Fruit fly (Drosophila melanogaster): ENCODE measurements around the gene Naa15-16.
A peak's percentile ranks its signal among the peaks of the same experiment; 100 is the strongest.

The Naa15-16 gene

dm6 chrX:19505334-19506185 is 25.8 kb downstream of the Naa15-16 start:
- TF ChIP-seq CG11617 (GFP tag; optimal IDR thresholded peaks at IDR 0.05) (peak; percentile 37), tj (GFP tag; optimal IDR thresholded peaks at IDR 0.05) (peak; percentile 80), cic (GFP tag; optimal IDR thresholded peaks at IDR 0.05) (no peak), cnc (optimal IDR thresholded peaks at IDR 0.05) (no peak), Hr96 (GFP tag; optimal IDR thresholded peaks at IDR 0.05) (peak; percentile 46), CG7101 (tag; optimal IDR thresholded peaks at IDR 0.05) (peak; percentile 49), bab1 (GFP tag; optimal IDR thresholded peaks at IDR 0.05) (peak; percentile 57), Crg-1 (GFP tag; optimal IDR thresholded peaks at IDR 0.05) (no peak), CG12768 (GFP tag; optimal IDR thresholded peaks at IDR 0.05) (peak; percentile 42), CG14711 (tag; optimal IDR thresholded peaks at IDR 0.05) (peak; percentile 93), ovo (GFP tag; optimal IDR thresholded peaks at IDR 0.05) (peak; percentile 92), pad (GFP tag; optimal IDR thresholded peaks at IDR 0.05) (no peak), Mnt (GFP tag; optimal IDR thresholded peaks at IDR 0.05) (peak; percentile 76)

DNA sequence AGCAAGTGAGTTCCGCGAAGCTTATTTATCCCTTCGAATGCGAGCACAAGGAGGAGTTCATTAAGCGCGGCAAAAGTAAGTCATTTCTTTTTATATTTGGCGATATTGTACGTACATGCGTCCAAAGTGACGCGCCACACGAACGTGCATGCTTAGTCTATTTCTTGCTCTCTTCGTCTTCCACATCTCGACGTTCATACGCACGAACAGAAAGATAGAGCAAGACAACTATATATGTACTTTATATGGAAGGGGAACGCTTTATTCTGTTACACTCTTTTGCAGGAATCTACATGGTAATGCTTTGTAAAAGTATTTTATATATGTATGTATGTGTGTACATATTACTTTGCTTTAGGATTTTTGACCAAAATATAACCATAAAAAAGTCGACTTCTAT is 30.4 kb downstream of the Naa15-16 start:
- TF ChIP-seq CG7101 (tag; optimal IDR thresholded peaks at IDR 0.05) (no peak), pad (GFP tag; optimal IDR thresholded peaks at IDR 0.05) (peak; percentile 77), Hr96 (GFP tag; optimal IDR thresholded peaks at IDR 0.05) (no peak)

- TF ChIP-seq Mnt (GFP tag; optimal IDR thresholded peaks at IDR 0.05): no peak
- TF ChIP-seq pad (GFP tag; optimal IDR thresholded peaks at IDR 0.05): no peak
- TF ChIP-seq Clk (GFP tag; optimal IDR thresholded peaks at IDR 0.05): no peak
- TF ChIP-seq toe (GFP tag; optimal IDR thresholded peaks at IDR 0.05): no peak
- no peak for TF ChIP-seq cnc (optimal IDR thresholded peaks at IDR 0.05)
- TF ChIP-seq CG5204 (GFP tag; optimal IDR thresholded peaks at IDR 0.05): no peak
- TF ChIP-seq kay (GFP tag; ENCODE audit: borderline replicate concordance): no peak
- TF ChIP-seq CG11617 (GFP tag; optimal IDR thresholded peaks at IDR 0.05): no peak
- no peak for TF ChIP-seq CG33017 (tag; optimal IDR thresholded peaks at IDR 0.05)
- TF ChIP-seq bab1 (GFP tag; optimal IDR thresholded peaks at IDR 0.05): no peak
- no peak for TF ChIP-seq Hr96 (GFP tag; optimal IDR thresholded peaks at IDR 0.05)
- TF ChIP-seq CG14711 (tag; optimal IDR thresholded peaks at IDR 0.05): no peak
Observed at dm6 chrX:19520376-19520775, 40.6 kb downstream of the Naa15-16 start.

DNA sequence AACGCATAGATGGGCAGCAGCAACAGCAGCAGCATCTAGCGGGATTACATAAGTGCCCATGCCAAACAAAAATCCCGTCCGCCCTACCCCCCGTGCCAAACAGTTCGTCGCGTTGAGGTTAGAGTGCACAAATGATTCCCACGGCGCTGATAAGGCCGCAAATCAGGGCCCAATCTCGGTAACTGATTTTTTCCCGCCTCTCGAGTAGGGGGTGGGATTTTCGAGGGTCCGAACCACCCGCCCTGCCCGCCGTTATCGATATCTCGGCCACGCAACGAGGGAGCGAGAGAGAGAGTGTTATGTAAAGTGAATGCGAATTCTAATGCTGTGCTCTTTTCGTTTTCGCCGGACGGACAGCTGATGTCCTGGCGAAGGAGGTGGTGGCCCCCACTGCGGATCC is 41.1 kb downstream of the Naa15-16 start:
- peak; percentile 3 for TF ChIP-seq Crg-1 (GFP tag; optimal IDR thresholded peaks at IDR 0.05)
- no peak for TF ChIP-seq CG7045 (GFP tag; optimal IDR thresholded peaks at IDR 0.05)
- no peak for TF ChIP-seq CG33017 (tag; optimal IDR thresholded peaks at IDR 0.05)
- TF ChIP-seq Hr96 (GFP tag; optimal IDR thresholded peaks at IDR 0.05): no peak
- TF ChIP-seq CG11617 (GFP tag; optimal IDR thresholded peaks at IDR 0.05): no peak
- TF ChIP-seq toe (GFP tag; optimal IDR thresholded peaks at IDR 0.05): no peak
- no peak for TF ChIP-seq kay (GFP tag; ENCODE audit: borderline replicate concordance)
- TF ChIP-seq tj (GFP tag; optimal IDR thresholded peaks at IDR 0.05): no peak
- no peak for TF ChIP-seq Clk (GFP tag; optimal IDR thresholded peaks at IDR 0.05)
- TF ChIP-seq CG12768 (GFP tag; optimal IDR thresholded peaks at IDR 0.05): no peak
- TF ChIP-seq cic (GFP tag; optimal IDR thresholded peaks at IDR 0.05): peak; percentile 16
- no peak for TF ChIP-seq ovo (GFP tag; optimal IDR thresholded peaks at IDR 0.05)
- no peak for TF ChIP-seq CG5204 (GFP tag; optimal IDR thresholded peaks at IDR 0.05)
- TF ChIP-seq Mnt (GFP tag; optimal IDR thresholded peaks at IDR 0.05): peak; percentile 39

DNA sequence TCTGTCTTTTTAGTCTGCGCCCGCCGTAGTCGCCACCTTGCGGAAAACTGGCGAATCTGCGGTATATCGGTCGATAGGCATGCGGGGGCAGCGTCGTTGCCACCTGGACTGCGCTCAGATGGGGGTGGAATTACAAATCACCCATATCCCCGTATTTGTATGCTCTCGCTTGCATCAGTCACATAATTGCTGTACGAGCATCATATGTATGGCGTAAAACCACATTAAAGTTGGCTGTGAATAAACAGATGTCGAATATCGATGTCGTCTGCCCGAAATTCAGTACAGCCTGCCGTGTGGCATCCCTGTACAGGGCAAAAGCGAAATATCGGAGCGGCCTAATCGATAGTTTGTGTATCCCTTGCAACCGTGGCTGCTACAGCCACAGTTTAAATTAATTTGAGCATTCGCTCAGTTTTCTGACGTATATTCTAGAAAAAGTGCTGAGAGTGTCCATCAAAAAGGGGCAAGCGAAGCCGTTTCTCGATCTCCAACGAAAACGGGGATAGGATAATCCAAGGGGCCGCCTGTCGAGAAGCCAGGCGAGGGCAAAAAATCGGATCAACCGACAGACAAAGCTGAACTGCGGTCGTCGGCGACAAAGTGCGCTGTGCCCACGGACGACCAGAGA is 42.1 kb downstream of the Naa15-16 start, which contains the start of the genes Idh3a and CoRest:
Gene Idh3a, minus strand, starts transcription at position 58 of the 631 bp plus-strand sequence.
Gene CoRest, plus strand, starts transcription at position 177 of the 631 bp plus-strand sequence.
- TF ChIP-seq toe (GFP tag; optimal IDR thresholded peaks at IDR 0.05): peak; percentile 73
- TF ChIP-seq ovo (GFP tag; optimal IDR thresholded peaks at IDR 0.05): no peak
- TF ChIP-seq Hr96 (GFP tag; optimal IDR thresholded peaks at IDR 0.05): peak; percentile 52
- TF ChIP-seq CG7045 (GFP tag; optimal IDR thresholded peaks at IDR 0.05): no peak
- TF ChIP-seq tj (GFP tag; optimal IDR thresholded peaks at IDR 0.05): peak; percentile 9
- TF ChIP-seq pad (GFP tag; optimal IDR thresholded peaks at IDR 0.05): peak; percentile 24
- TF ChIP-seq CG7101 (tag; optimal IDR thresholded peaks at IDR 0.05): no peak
- no peak for TF ChIP-seq kay (GFP tag; ENCODE audit: borderline replicate concordance)
- no peak for TF ChIP-seq cic (GFP tag; optimal IDR thresholded peaks at IDR 0.05)
- no peak for TF ChIP-seq Clk (GFP tag; optimal IDR thresholded peaks at IDR 0.05)
- TF ChIP-seq Crg-1 (GFP tag; optimal IDR thresholded peaks at IDR 0.05): no peak
- no peak for TF ChIP-seq CG14711 (tag; optimal IDR thresholded peaks at IDR 0.05)
- TF ChIP-seq CG12768 (GFP tag; optimal IDR thresholded peaks at IDR 0.05): no peak
- TF ChIP-seq bab1 (GFP tag; optimal IDR thresholded peaks at IDR 0.05): peak; percentile 18
- no peak for TF ChIP-seq CG1620 (GFP tag; optimal IDR thresholded peaks at IDR 0.05)
- no peak for TF ChIP-seq CG5204 (GFP tag; optimal IDR thresholded peaks at IDR 0.05)
- TF ChIP-seq cnc (optimal IDR thresholded peaks at IDR 0.05): no peak
- peak; percentile 18 for TF ChIP-seq Mnt (GFP tag; optimal IDR thresholded peaks at IDR 0.05)
- no peak for TF ChIP-seq CG33017 (tag; optimal IDR thresholded peaks at IDR 0.05)
- TF ChIP-seq CG11617 (GFP tag; optimal IDR thresholded peaks at IDR 0.05): peak; percentile 6

dm6 chrX:19522597-19522996 is 42.8 kb downstream of the Naa15-16 start:
- peak; percentile 36 for TF ChIP-seq Mnt (GFP tag; optimal IDR thresholded peaks at IDR 0.05)
- no peak for TF ChIP-seq CG11617 (GFP tag; optimal IDR thresholded peaks at IDR 0.05)

Measured in whole organism, adult.